Worm (Caenorhabditis elegans) whole organism, L3 larva: ENCODE results near the gene F14F8.14.

Experiments used
- mdl-1 ChIP-seq: fragments of 150-350 bp; optimal IDR thresholded peaks from 2 replicates; lab custom pipeline; 2014; ENCODE audit warnings: missing biosample characterization, missing genetic modification characterization
- nhr-28 ChIP-seq: fragments of 150-350 bp; optimal IDR thresholded peaks from 2 replicates; lab custom pipeline; 2014; ENCODE audit warnings: missing biosample characterization, missing genetic modification characterization
- pha-4 ChIP-seq: fragments of 150-350 bp; optimal IDR thresholded peaks from 2 replicates; lab custom pipeline; 2014; ENCODE audit warnings: missing biosample characterization, missing genetic modification reagents, missing genetic modification characterization
- snpc-4 ChIP-seq: fragments of 150-350 bp; optimal IDR thresholded peaks from 2 replicates; lab custom pipeline; 2014; ENCODE audit warnings: missing biosample characterization, missing genetic modification characterization

DNA sequence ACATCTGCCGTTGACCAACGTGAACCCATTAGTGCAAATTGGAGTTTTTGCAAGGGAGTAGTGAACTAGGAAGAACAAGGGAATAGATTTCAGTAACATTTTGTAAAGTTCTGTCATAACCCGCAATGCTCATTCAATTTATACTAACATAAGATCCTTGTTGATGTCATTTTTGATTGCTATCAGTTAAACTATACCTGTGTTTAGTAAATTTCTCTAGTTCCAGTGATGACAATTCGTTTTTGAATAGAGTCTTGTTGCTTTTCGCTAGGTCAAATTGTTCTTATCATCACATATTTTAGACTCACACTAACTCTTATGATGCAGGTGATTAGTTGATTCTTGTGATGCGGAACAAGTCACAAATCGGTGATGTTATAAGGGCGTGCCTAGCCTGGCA lies 40.0 kb upstream of the F14F8.14 start, which contains the start of gene clec-9:
- no peak for TF ChIP-seq nhr-28 (tag; lab: Kevin White, UChicago)
- no peak for TF ChIP-seq snpc-4 (tag; lab: Kevin White, UChicago)
- no peak for TF ChIP-seq mdl-1 (tag; lab: Kevin White, UChicago)
- no peak for TF ChIP-seq pha-4
